Fruit fly (Drosophila melanogaster): ENCODE measurements around the gene CG3191.

The CG3191 gene

dm6 chrX:2293294-2293988 lies 41.6 kb upstream of the CG3191 start, which contains the start of gene CG2865 (continued):
- TF ChIP-seq ATbp (GFP tag; optimal IDR thresholded peaks at IDR 0.05) (peak; percentile 94), odd (GFP tag; optimal IDR thresholded peaks at IDR 0.05) (peak; percentile 97), chinmo (GFP tag; IDR thresholded peaks at IDR 0.05; ENCODE audit: partially characterized antibody) (peak; percentile 92), CG7928 (GFP tag; optimal IDR thresholded peaks at IDR 0.05) (peak; percentile 74), gce (GFP tag; IDR thresholded peaks at IDR 0.05) (peak; percentile 29; the same call in 2 of the 3 replicates), B-H2 (GFP tag; optimal IDR thresholded peaks at IDR 0.05) (peak; percentile 96), lilli (GFP tag; optimal IDR thresholded peaks at IDR 0.05) (peak; percentile 94), dpn (GFP tag; optimal IDR thresholded peaks at IDR 0.05) (peak; percentile 92 to 94), Gsc (GFP tag; IDR thresholded peaks at IDR 0.05) (no peak), CG5245 (GFP tag; optimal IDR thresholded peaks at IDR 0.05) (peak; percentile 71), al (GFP tag; IDR thresholded peaks at IDR 0.05) (peak; percentile 84), pfk (GFP tag; optimal IDR thresholded peaks at IDR 0.05) (peak; percentile 65), CG17186 (GFP tag; optimal IDR thresholded peaks at IDR 0.05) (peak; percentile 78), Hey (tag; optimal IDR thresholded peaks at IDR 0.05) (peak; percentile 88), CG17612 (GFP tag; IDR thresholded peaks at IDR 0.05) (no peak), CG11504 (tag; optimal IDR thresholded peaks at IDR 0.05) (peak; percentile 96), Hr51 (GFP tag; optimal IDR thresholded peaks at IDR 0.05) (peak; percentile 84 to 97), org-1 (GFP tag; optimal IDR thresholded peaks at IDR 0.05) (peak; percentile 95), CG31388 (GFP tag; optimal IDR thresholded peaks at IDR 0.05) (peak; percentile 58), dmrt99B (tag; optimal IDR thresholded peaks at IDR 0.05) (peak; percentile 97), lmd (GFP tag; IDR thresholded peaks at IDR 0.05) (peak; percentile 91), pb (GFP tag; optimal IDR thresholded peaks at IDR 0.05) (peak; percentile 83), CG4617 (GFP tag; optimal IDR thresholded peaks at IDR 0.05; ENCODE audit: borderline replicate concordance) (peak; percentile 83), ase (GFP tag; IDR thresholded peaks at IDR 0.05) (peak; percentile 79), maf-S (GFP tag; optimal IDR thresholded peaks at IDR 0.05) (peak; percentile 91), NC2β (GFP tag; optimal IDR thresholded peaks at IDR 0.05) (peak; percentile 82), CG11247 (GFP tag; IDR thresholded peaks at IDR 0.05) (peak; percentile 72), CG8924 (tag; optimal IDR thresholded peaks at IDR 0.05) (peak; percentile 98), CG4404 (GFP tag; IDR thresholded peaks at IDR 0.05) (peak; percentile 83), Adf1 (GFP tag; IDR thresholded peaks at IDR 0.05) (peak; percentile 98), lab (GFP tag; optimal IDR thresholded peaks at IDR 0.05) (peak; percentile 97), Rx (GFP tag; IDR thresholded peaks at IDR 0.05) (peak; percentile 69), CG7271 (tag; optimal IDR thresholded peaks at IDR 0.05) (peak; percentile 56), Nf-YA (GFP tag; IDR thresholded peaks at IDR 0.05) (peak; percentile 65; the same call in 1 of the 2 replicates), gt (GFP tag; IDR thresholded peaks at IDR 0.05) (peak; percentile 48), TFAM (GFP tag; optimal IDR thresholded peaks at IDR 0.05) (peak; percentile 57), Opbp (GFP tag; IDR thresholded peaks at IDR 0.05; ENCODE audit: partially characterized antibody) (peak; percentile 53; the same call in 2 of the 3 replicates), Scr (GFP tag; IDR thresholded peaks at IDR 0.05; ENCODE audit: partially characterized antibody) (no peak; the same call in 1 of the 2 replicates), CG6689 (GFP tag; IDR thresholded peaks at IDR 0.05) (peak; percentile 91), Ets97D (GFP tag; optimal IDR thresholded peaks at IDR 0.05) (peak; percentile 57), cwo (GFP tag; optimal IDR thresholded peaks at IDR 0.05) (peak; percentile 94), Tbp (GFP tag; optimal IDR thresholded peaks at IDR 0.05) (no peak), row (GFP tag; IDR thresholded peaks at IDR 0.05) (peak; percentile 98), fd102C (GFP tag; optimal IDR thresholded peaks at IDR 0.05) (peak; percentile 57), zf30C (GFP tag; optimal IDR thresholded peaks at IDR 0.05) (peak; percentile 36), Fer1 (GFP tag; optimal IDR thresholded peaks at IDR 0.05) (peak; percentile 98), CG30020 (tag; optimal IDR thresholded peaks at IDR 0.05) (peak; percentile 81), HHEX (GFP tag; optimal IDR thresholded peaks at IDR 0.05) (peak; percentile 95), CG10147 (GFP tag; optimal IDR thresholded peaks at IDR 0.05) (peak; percentile 94)

Measured in whole organism, embryonic.